Fruit fly (Drosophila melanogaster) whole organism, embryonic: Measurements from ENCODE around the gene CG3434.
A peak's percentile ranks its signal among the peaks of the same experiment; 100 is the strongest.

ENCODE experiments used
- ATbp ChIP-seq: fragments of 200-800 bp; sonication (Bioruptor generic); optimal IDR thresholded peaks from 2 replicates; lab custom pipeline; 2017; ENCODE audit warnings: missing biosample characterization, mild to moderate bottlenecking, missing genetic modification characterization, missing genetic modification reagents
- B-H1 ChIP-seq: fragments of 200-800 bp; sonication (Bioruptor generic); IDR thresholded peaks from 3 replicates; pipeline ENCODE4 v1.3.6; 2022; ENCODE audit warnings: missing biosample characterization, missing genetic modification characterization
- BtbVII ChIP-seq: fragments of 200-800 bp; sonication (Bioruptor generic); optimal IDR thresholded peaks from 3 replicates; lab custom pipeline; 2017; ENCODE audit warnings: missing biosample characterization, mild to moderate bottlenecking, missing genetic modification characterization
- CG12299 ChIP-seq: fragments of 200-800 bp; sonication (Bioruptor generic); optimal IDR thresholded peaks from 2 replicates; lab custom pipeline; 2018; ENCODE audit warnings: missing biosample characterization, mild to moderate bottlenecking, missing genetic modification characterization
- CG1529 ChIP-seq: fragments of 200-800 bp; sonication (Bioruptor generic); optimal IDR thresholded peaks from 3 replicates; lab custom pipeline; 2018; ENCODE audit warnings: missing biosample characterization, missing genetic modification characterization
- CG15601 ChIP-seq: fragments of 200-800 bp; sonication (Bioruptor generic); optimal IDR thresholded peaks from 3 replicates; lab custom pipeline; 2019; ENCODE audit warnings: missing biosample characterization, mild to moderate bottlenecking, missing genetic modification characterization, moderate library complexity
- CG1603 ChIP-seq: fragments of 200-800 bp; sonication (Bioruptor generic); optimal IDR thresholded peaks from 2 replicates; lab custom pipeline; 2019; ENCODE audit warnings: missing biosample characterization, mild to moderate bottlenecking, missing genetic modification characterization, moderate library complexity
- CG16815 ChIP-seq: fragments of 200-800 bp; sonication (Bioruptor generic); optimal IDR thresholded peaks from 3 replicates; lab custom pipeline; 2017; ENCODE audit warnings: missing biosample characterization, mild to moderate bottlenecking, missing genetic modification characterization
- CG16863 ChIP-seq: fragments of 200-800 bp; sonication (Bioruptor generic); optimal IDR thresholded peaks from 3 replicates; lab custom pipeline; 2016; ENCODE audit warnings: missing biosample characterization, missing genetic modification characterization
- CG17361 ChIP-seq: fragments of 200-800 bp; sonication (Bioruptor generic); IDR thresholded peaks from 3 replicates; pipeline ENCODE4 v1.3.6; 2022; ENCODE audit warnings: missing biosample characterization, missing genetic modification characterization
- CG17385 ChIP-seq: fragments of 200-800 bp; sonication (Bioruptor generic); optimal IDR thresholded peaks from 3 replicates; lab custom pipeline; 2018; ENCODE audit warnings: missing biosample characterization, mild to moderate bottlenecking, missing genetic modification characterization
- CG18262 ChIP-seq: fragments of 200-800 bp; optimal IDR thresholded peaks from 3 replicates; lab custom pipeline; 2019; ENCODE audit warnings: missing biosample characterization, mild to moderate bottlenecking, missing genetic modification characterization, moderate library complexity
- CG2875 ChIP-seq: fragments of 200-800 bp; sonication (Bioruptor generic); optimal IDR thresholded peaks from 2 replicates; lab custom pipeline; 2017; ENCODE audit warnings: missing biosample characterization, mild to moderate bottlenecking, missing genetic modification characterization, missing genetic modification reagents
- CG30403 ChIP-seq: fragments of 200-800 bp; sonication (Bioruptor generic); optimal IDR thresholded peaks from 3 replicates; lab custom pipeline; 2016; ENCODE audit warnings: missing biosample characterization, missing genetic modification characterization
- CG42726 ChIP-seq: fragments of 200-800 bp; sonication (Bioruptor generic); IDR thresholded peaks from 2 replicates; pipeline ENCODE4 v1.3.6; 2022; ENCODE audit warnings: missing biosample characterization, missing genetic modification characterization; ENCODE audit not compliant: partially characterized antibody
- CG6683 ChIP-seq: fragments of 200-800 bp; sonication (Bioruptor generic); optimal IDR thresholded peaks from 2 replicates; lab custom pipeline; 2017; ENCODE audit warnings: missing biosample characterization, mild to moderate bottlenecking, missing genetic modification characterization, missing genetic modification reagents
- CG7786 ChIP-seq: fragments of 200-800 bp; sonication (Bioruptor generic); optimal IDR thresholded peaks from 2 replicates; lab custom pipeline; 2016; ENCODE audit warnings: missing biosample characterization, missing genetic modification characterization
- CG8388 ChIP-seq: fragments of 200-800 bp; sonication (Bioruptor generic); optimal IDR thresholded peaks from 2 replicates; lab custom pipeline; 2019; ENCODE audit warnings: missing biosample characterization, mild to moderate bottlenecking, missing genetic modification characterization, moderate library complexity
- CoRest ChIP-seq: fragments of 200-800 bp; sonication (Bioruptor generic); optimal IDR thresholded peaks from 3 replicates; lab custom pipeline; 2018; ENCODE audit warnings: missing biosample characterization, mild to moderate bottlenecking, missing genetic modification characterization, moderate library complexity
- D ChIP-seq, 2 experiments: fragments of 200-800 bp in 1 of 2; fragments of >200 bp in 1 of 2; sonication (Bioruptor generic) in 1 of 2; optimal IDR thresholded peaks; 2 replicates in 1 of 2; 3 replicates in 1 of 2; lab custom pipeline; 2017; ENCODE audit warnings: mild to moderate bottlenecking in 1 of 2, missing biosample characterization in 1 of 2, missing genetic modification characterization in 1 of 2, missing genetic modification reagents in 1 of 2
- D19B ChIP-seq: fragments of 200-800 bp; sonication (Bioruptor generic); optimal IDR thresholded peaks from 2 replicates; lab custom pipeline; 2017; ENCODE audit warnings: missing biosample characterization, mild to moderate bottlenecking, missing genetic modification characterization
- Deaf1 ChIP-seq: fragments of 200-800 bp; optimal IDR thresholded peaks from 3 replicates; lab custom pipeline; 2019; ENCODE audit warnings: missing biosample characterization, mild to moderate bottlenecking, missing genetic modification characterization, moderate library complexity
- Dfd ChIP-seq, 2 experiments: fragments of >200 bp; optimal IDR thresholded peaks; 2 replicates each; lab custom pipeline; 2017; ENCODE audit warnings: missing biosample characterization in 2 of 2, missing genetic modification characterization in 2 of 2
- Drgx ChIP-seq: fragments of 200-800 bp; sonication (Bioruptor generic); IDR thresholded peaks from 2 replicates; pipeline ENCODE4 v1.3.6; 2022; ENCODE audit warnings: missing biosample characterization, missing genetic modification characterization
- Fer1 ChIP-seq: fragments of 200-800 bp; sonication (Bioruptor generic); optimal IDR thresholded peaks from 2 replicates; lab custom pipeline; 2017; ENCODE audit warnings: missing biosample characterization, mild to moderate bottlenecking, missing genetic modification characterization
- Fer3 ChIP-seq: fragments of 200-800 bp; sonication (Bioruptor generic); optimal IDR thresholded peaks from 2 replicates; lab custom pipeline; 2018; ENCODE audit warnings: missing biosample characterization, mild to moderate bottlenecking, missing genetic modification characterization, moderate library complexity
- HLH3B ChIP-seq: fragments of 200-800 bp; sonication (Bioruptor generic); IDR thresholded peaks from 2 replicates; pipeline ENCODE4 v1.3.6; 2022; ENCODE audit warnings: missing biosample characterization, missing genetic modification characterization
- Hmx ChIP-seq: fragments of 200-800 bp; sonication (Bioruptor generic); optimal IDR thresholded peaks from 2 replicates; lab custom pipeline; 2016; ENCODE audit warnings: missing biosample characterization, missing genetic modification characterization
- Hr51 ChIP-seq, 2 experiments: fragments of 200-800 bp; sonication (Bioruptor generic); optimal IDR thresholded peaks; 2 replicates in 1 of 2; 3 replicates in 1 of 2; lab custom pipeline; 2016 to 2018; ENCODE audit warnings: missing biosample characterization in 2 of 2, missing genetic modification characterization in 2 of 2, mild to moderate bottlenecking in 1 of 2, moderate library complexity in 1 of 2
- Max ChIP-seq: fragments of 200-800 bp; sonication (Bioruptor generic); optimal IDR thresholded peaks from 2 replicates; lab custom pipeline; 2016; ENCODE audit warnings: missing biosample characterization, mild to moderate bottlenecking, missing genetic modification characterization
- Meics ChIP-seq: fragments of 200-800 bp; sonication (Bioruptor generic); optimal IDR thresholded peaks from 2 replicates; lab custom pipeline; 2017; ENCODE audit warnings: missing biosample characterization, mild to moderate bottlenecking, missing genetic modification characterization
- Mes4 ChIP-seq: fragments of 200-800 bp; sonication (Bioruptor generic); optimal IDR thresholded peaks from 2 replicates; lab custom pipeline; 2016; ENCODE audit warnings: missing biosample characterization, missing genetic modification characterization
- Nf-YC ChIP-seq: fragments of 200-800 bp; optimal IDR thresholded peaks from 3 replicates; lab custom pipeline; 2019; ENCODE audit warnings: missing biosample characterization, mild to moderate bottlenecking, missing genetic modification characterization, moderate library complexity
- NfI ChIP-seq: fragments of 200-800 bp; sonication (Bioruptor generic); optimal IDR thresholded peaks from 3 replicates; lab custom pipeline; 2018; ENCODE audit warnings: missing biosample characterization, mild to moderate bottlenecking, missing genetic modification characterization, moderate library complexity
- Sox102F ChIP-seq: fragments of 200-800 bp; sonication (Bioruptor generic); optimal IDR thresholded peaks from 2 replicates; lab custom pipeline; 2018; ENCODE audit warnings: missing biosample characterization, mild to moderate bottlenecking, missing genetic modification characterization, moderate library complexity
- Xrp1 ChIP-seq: fragments of 200-800 bp; sonication (Bioruptor generic); IDR thresholded peaks from 2 replicates; pipeline ENCODE4 v1.3.6; 2022; ENCODE audit warnings: missing biosample characterization, missing genetic modification characterization
- croc ChIP-seq: fragments of 200-800 bp; sonication (Bioruptor generic); conservative IDR thresholded peaks from 3 replicates; pipeline ENCODE4 v1.3.6; 2022; ENCODE audit warnings: missing biosample characterization, missing genetic modification characterization
- gcm ChIP-seq: fragments of 200-800 bp; sonication (Bioruptor generic); optimal IDR thresholded peaks from 2 replicates; lab custom pipeline; 2019; ENCODE audit warnings: missing biosample characterization, mild to moderate bottlenecking, missing genetic modification characterization, moderate library complexity
- lab ChIP-seq: fragments of 200-800 bp; sonication (Bioruptor generic); optimal IDR thresholded peaks from 3 replicates; lab custom pipeline; 2017; ENCODE audit warnings: missing biosample characterization, missing genetic modification characterization, mild to moderate bottlenecking, moderate library complexity, missing genetic modification reagents
- row ChIP-seq: fragments of 200-800 bp; sonication (Bioruptor generic); IDR thresholded peaks from 3 replicates; pipeline ENCODE4 v1.3.6; 2022; ENCODE audit warnings: missing biosample characterization, missing genetic modification characterization
- salm ChIP-seq: fragments of 200-800 bp; sonication (Bioruptor generic); optimal IDR thresholded peaks from 2 replicates; lab custom pipeline; 2018; ENCODE audit warnings: missing biosample characterization, mild to moderate bottlenecking, missing genetic modification characterization
- sc ChIP-seq, 3 experiments: fragments of >200 bp in 2 of 3; fragments of 200-800 bp in 1 of 3; sonication (Bioruptor generic) in 1 of 3; optimal IDR thresholded peaks; 2 replicates in 2 of 3; 3 replicates in 1 of 3; lab custom pipeline; 2017; ENCODE audit warnings: mild to moderate bottlenecking in 1 of 3, missing biosample characterization in 1 of 3, missing genetic modification characterization in 1 of 3, missing genetic modification reagents in 1 of 3
- sob ChIP-seq: fragments of 200-800 bp; sonication (Bioruptor generic); IDR thresholded peaks from 2 replicates; pipeline ENCODE4 v1.3.6; 2022; ENCODE audit warnings: missing biosample characterization, missing genetic modification characterization
- tin ChIP-seq: fragments of 200-800 bp; sonication (Bioruptor generic); optimal IDR thresholded peaks from 3 replicates; lab custom pipeline; 2016; ENCODE audit warnings: missing biosample characterization, missing genetic modification characterization
- trh ChIP-seq: fragments of 200-800 bp; sonication (Bioruptor generic); optimal IDR thresholded peaks from 2 replicates; lab custom pipeline; 2016; ENCODE audit warnings: missing biosample characterization, missing genetic modification characterization
- unpg ChIP-seq: fragments of 200-800 bp; sonication (Bioruptor generic); optimal IDR thresholded peaks from 3 replicates; lab custom pipeline; 2018; ENCODE audit warnings: missing biosample characterization, mild to moderate bottlenecking, missing genetic modification characterization, moderate library complexity
- wek ChIP-seq: fragments of 200-800 bp; sonication (Bioruptor generic); optimal IDR thresholded peaks from 3 replicates; lab custom pipeline; 2018; ENCODE audit warnings: missing biosample characterization, mild to moderate bottlenecking, missing genetic modification characterization, moderate library complexity
- yki ChIP-seq: fragments of >200 bp; optimal IDR thresholded peaks from 3 replicates; lab custom pipeline; 2018
- zen ChIP-seq: fragments of 200-800 bp; sonication (Bioruptor generic); optimal IDR thresholded peaks from 3 replicates; lab custom pipeline; 2018; ENCODE audit warnings: missing biosample characterization, mild to moderate bottlenecking, missing genetic modification characterization, moderate library complexity

The CG3434 gene

dm6 chr3L:9508653-9509036, 48.0 kb upstream of the CG3434 start (continued):
- TF ChIP-seq Hmx = no peak
- TF ChIP-seq CG8388 (GFP tag; lab: Kevin White, UChicago) = peak; percentile 72
- peak; percentile 14 for TF ChIP-seq CG12299 (tag; lab: Kevin White, UChicago)
- TF ChIP-seq lab (GFP tag; lab: Kevin White, UChicago) = peak; percentile 65
- TF ChIP-seq CG15601 (tag; lab: Kevin White, UChicago) = peak; percentile 73
- TF ChIP-seq D (optimal IDR thresholded peaks at IDR 0.05; lab: Kevin White, UChicago) = no peak
- TF ChIP-seq D (GFP tag; optimal IDR thresholded peaks at IDR 0.05; lab: Kevin White, UChicago) = peak; percentile 53
- peak; percentile 32; the same call in 1 of the 3 replicates for TF ChIP-seq croc (GFP tag; lab: Robert Waterston, UW)
- peak; percentile 22 for TF ChIP-seq CG30403 (GFP tag; lab: Kevin White, UChicago)
- peak; percentile 56 for TF ChIP-seq salm (tag; lab: Kevin White, UChicago)
- peak; percentile 61 for TF ChIP-seq Meics
- TF ChIP-seq trh (GFP tag; lab: Kevin White, UChicago) = peak; percentile 0
- peak; percentile 73 for TF ChIP-seq gcm (GFP tag; lab: Kevin White, UChicago)
- TF ChIP-seq HLH3B (GFP tag; lab: Robert Waterston, UW) = peak; percentile 65
- TF ChIP-seq Mes4 (GFP tag; lab: Kevin White, UChicago) = no peak
- TF ChIP-seq CG16863 (GFP tag; lab: Kevin White, UChicago) = no peak
- TF ChIP-seq Dfd (GFP tag; optimal IDR thresholded peaks at IDR 0.05; lab: Kevin White, UChicago) = no peak
- peak; percentile 69 for TF ChIP-seq Sox102F (GFP tag; lab: Kevin White, UChicago)
- TF ChIP-seq sc (optimal IDR thresholded peaks at IDR 0.05; lab: Kevin White, UChicago) = no peak
- TF ChIP-seq sc (GFP tag; optimal IDR thresholded peaks at IDR 0.05; lab: Kevin White, UChicago) = peak; percentile 32
- peak; percentile 97 for TF ChIP-seq D19B (GFP tag; lab: Kevin White, UChicago)
- no peak for TF ChIP-seq Max (GFP tag; lab: Kevin White, UChicago)
- TF ChIP-seq CG2875 (GFP tag; lab: Kevin White, UChicago) = peak; percentile 68
- TF ChIP-seq wek (GFP tag; lab: Kevin White, UChicago) = peak; percentile 16
- peak; percentile 30 for TF ChIP-seq CG16815 (GFP tag; lab: Kevin White, UChicago)
- TF ChIP-seq CG17361 (GFP tag; lab: Robert Waterston, UW) = peak; percentile 74
- peak; percentile 19 for TF ChIP-seq BtbVII (GFP tag; lab: Kevin White, UChicago)
- no peak for TF ChIP-seq CG42726
- TF ChIP-seq CoRest (tag; lab: Kevin White, UChicago) = peak; percentile 61
- 0 out of 2 replicates have a peak, but pooled peaks have one; percentile 21 for TF ChIP-seq sob
- TF ChIP-seq tin (GFP tag; lab: Kevin White, UChicago) = no peak
- TF ChIP-seq Fer1 (GFP tag; lab: Kevin White, UChicago) = peak; percentile 34
- TF ChIP-seq CG1603 (tag; lab: Kevin White, UChicago) = no peak
- TF ChIP-seq Nf-YC (tag; lab: Kevin White, UChicago) = peak; percentile 34
- TF ChIP-seq CG1529 (GFP tag; lab: Kevin White, UChicago) = no peak
- peak; percentile 50 for TF ChIP-seq Fer3 (tag; lab: Kevin White, UChicago)
- peak; percentile 81 for TF ChIP-seq Xrp1
- TF ChIP-seq CG17385 (GFP tag; lab: Kevin White, UChicago) = peak; percentile 50
- TF ChIP-seq Hr51 (GFP tag; optimal IDR thresholded peaks at IDR 0.05; lab: Kevin White, UChicago) = peak in 1 of 2 experiments; percentile 75
- TF ChIP-seq B-H1 = no peak
- TF ChIP-seq NfI (GFP tag; lab: Kevin White, UChicago) = peak; percentile 37
- TF ChIP-seq ATbp = peak; percentile 74
- peak; percentile 75 for TF ChIP-seq unpg
- TF ChIP-seq CG7786 = no peak
- no peak for TF ChIP-seq yki (lab: Kevin White, UChicago)
- peak; percentile 1 for TF ChIP-seq CG6683
- TF ChIP-seq row = peak; percentile 90
- TF ChIP-seq CG18262 (tag; lab: Kevin White, UChicago) = peak; percentile 83
- TF ChIP-seq Deaf1 = peak; percentile 14
- TF ChIP-seq Drgx (GFP tag; lab: Robert Waterston, UW) = peak; percentile 29; the same call in 1 of the 2 replicates
- no peak for TF ChIP-seq zen (tag; lab: Kevin White, UChicago)
